Fruit fly (Drosophila melanogaster): ENCODE results near the gene CG13083.

The CG13083 gene

DNA sequence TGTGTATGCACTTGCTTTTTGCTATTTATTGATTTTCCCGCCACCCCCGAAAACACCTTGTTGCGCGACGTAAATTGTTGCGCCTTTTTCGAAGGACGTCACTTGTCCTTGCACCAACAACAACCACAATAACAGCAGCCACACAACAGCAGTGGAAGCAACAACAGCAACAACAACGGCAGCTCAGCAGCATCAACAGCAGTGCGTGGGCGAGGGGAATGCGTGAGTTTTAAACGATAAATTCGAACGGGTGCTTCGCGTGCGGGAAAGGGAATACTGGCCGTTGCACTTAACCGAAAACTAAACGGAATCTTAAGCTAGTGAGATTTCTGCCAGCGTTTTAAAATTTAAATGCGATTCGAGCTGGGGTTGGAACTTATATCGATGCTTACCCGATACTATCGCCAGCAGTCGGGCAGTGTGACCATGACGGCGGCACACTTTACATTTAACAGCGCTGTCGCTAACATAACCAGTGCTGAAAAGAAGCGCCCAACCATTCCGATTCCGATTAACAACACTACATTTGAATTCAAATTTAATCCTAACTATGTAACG is 21.1 kb downstream of the CG13083 start, which contains the start of gene cyst (continued):
- TF ChIP-seq Hr51 (GFP tag; optimal IDR thresholded peaks at IDR 0.05): no peak
- peak; percentile 70 for TF ChIP-seq mam (GFP tag; optimal IDR thresholded peaks at IDR 0.05)
- no peak for TF ChIP-seq emc (GFP tag; optimal IDR thresholded peaks at IDR 0.05)
- TF ChIP-seq dpn (GFP tag; optimal IDR thresholded peaks at IDR 0.05): peak; percentile 39 to 54
- TF ChIP-seq Elba2 (GFP tag; optimal IDR thresholded peaks at IDR 0.05): no peak
- no peak for TF ChIP-seq CG12769 (tag; optimal IDR thresholded peaks at IDR 0.05)
- no peak for TF ChIP-seq mirr (GFP tag; optimal IDR thresholded peaks at IDR 0.05)
- peak; percentile 90 for TF ChIP-seq nerfin-2 (GFP tag; IDR thresholded peaks at IDR 0.05; ENCODE audit: partially characterized antibody)
- TF ChIP-seq klu (GFP tag; IDR thresholded peaks at IDR 0.05): peak; percentile 46; the same call in 1 of the 2 replicates
- peak; percentile 62 for TF ChIP-seq sob (GFP tag; IDR thresholded peaks at IDR 0.05)
- TF ChIP-seq crol (GFP tag; IDR thresholded peaks at IDR 0.05): peak; percentile 72
- TF ChIP-seq NfI (GFP tag; optimal IDR thresholded peaks at IDR 0.05): peak; percentile 24
- TF ChIP-seq Lhr (GFP tag; optimal IDR thresholded peaks at IDR 0.05): peak; percentile 80
- peak; percentile 43 for TF ChIP-seq eyg (GFP tag; optimal IDR thresholded peaks at IDR 0.05)
- TF ChIP-seq CG17802 (tag; optimal IDR thresholded peaks at IDR 0.05): no peak
- no peak for TF ChIP-seq ac (GFP tag; optimal IDR thresholded peaks at IDR 0.05)
- TF ChIP-seq hb (GFP tag; IDR thresholded peaks at IDR 0.05; ENCODE audit: partially characterized antibody): peak; percentile 94
- peak; percentile 32; the same call in 1 of the 2 replicates for TF ChIP-seq Atf6 (GFP tag; IDR thresholded peaks at IDR 0.05)
- no peak for TF ChIP-seq Nf-YC (tag; optimal IDR thresholded peaks at IDR 0.05)
- peak; percentile 62 for TF ChIP-seq zfh2 (GFP tag; optimal IDR thresholded peaks at IDR 0.05)
- TF ChIP-seq Dad (GFP tag; optimal IDR thresholded peaks at IDR 0.05): peak; percentile 66
- peak; percentile 69 for TF ChIP-seq Dref (GFP tag; IDR thresholded peaks at IDR 0.05)
- peak; percentile 68 for TF ChIP-seq Rfx (GFP tag; IDR thresholded peaks at IDR 0.05)
- no peak for TF ChIP-seq rib (GFP tag; IDR thresholded peaks at IDR 0.05)
- peak; percentile 86 for TF ChIP-seq CG17186 (GFP tag; optimal IDR thresholded peaks at IDR 0.05)
- TF ChIP-seq CG14860 (GFP tag; IDR thresholded peaks at IDR 0.05; ENCODE audit: partially characterized antibody): peak; percentile 96
- TF ChIP-seq nerfin-1 (tag; optimal IDR thresholded peaks at IDR 0.05): peak; percentile 64
- TF ChIP-seq CG32767 (GFP tag; IDR thresholded peaks at IDR 0.05): peak; percentile 26; the same call in 1 of the 2 replicates
- TF ChIP-seq Opbp (GFP tag; IDR thresholded peaks at IDR 0.05; ENCODE audit: partially characterized antibody): peak; percentile 97
- no peak; the same call in 3 of the 4 replicates for TF ChIP-seq Gug (GFP tag; IDR thresholded peaks at IDR 0.05)
- TF ChIP-seq zf30C (GFP tag; optimal IDR thresholded peaks at IDR 0.05): no peak
- TF ChIP-seq Dip3 (GFP tag; optimal IDR thresholded peaks at IDR 0.05): peak; percentile 39
- TF ChIP-seq schlank (tag; optimal IDR thresholded peaks at IDR 0.05): no peak
- peak; percentile 53 for TF ChIP-seq lilli (GFP tag; optimal IDR thresholded peaks at IDR 0.05)
- TF ChIP-seq Ets97D (GFP tag; optimal IDR thresholded peaks at IDR 0.05): peak; percentile 90
- no peak for TF ChIP-seq CG6654 (GFP tag; optimal IDR thresholded peaks at IDR 0.05)
- peak; percentile 86 for TF ChIP-seq Dp (GFP tag; optimal IDR thresholded peaks at IDR 0.05)
- peak; percentile 81 for TF ChIP-seq CG12659 (GFP tag; optimal IDR thresholded peaks at IDR 0.05)
- TF ChIP-seq cad (GFP tag; optimal IDR thresholded peaks at IDR 0.05): no peak
- peak; percentile 91 for TF ChIP-seq cg (GFP tag; optimal IDR thresholded peaks at IDR 0.05)
- peak; percentile 42 for TF ChIP-seq jumu (GFP tag; optimal IDR thresholded peaks at IDR 0.05)
- TF ChIP-seq CoRest (tag; optimal IDR thresholded peaks at IDR 0.05): peak; percentile 60
- TF ChIP-seq dm (GFP tag; optimal IDR thresholded peaks at IDR 0.05): peak; percentile 36
- peak; percentile 6 for TF ChIP-seq CG1792 (GFP tag; optimal IDR thresholded peaks at IDR 0.05)
- no peak for TF ChIP-seq CG3726 (GFP tag; IDR thresholded peaks at IDR 0.05)
- peak; percentile 83 for TF ChIP-seq sens (GFP tag)
- no peak for TF ChIP-seq gro (GFP tag; optimal IDR thresholded peaks at IDR 0.05)
- TF ChIP-seq CG30431 (GFP tag; optimal IDR thresholded peaks at IDR 0.05): no peak
- TF ChIP-seq CkIIα-i1 (GFP tag; IDR thresholded peaks at IDR 0.05): no peak
- peak; percentile 97 for TF ChIP-seq Scr (GFP tag; IDR thresholded peaks at IDR 0.05; ENCODE audit: partially characterized antibody)

Data from whole organism, embryonic.